Worm (Caenorhabditis elegans): ENCODE measurements around the gene rpb-4.

- TF ChIP-seq nhr-76 (tag; optimal IDR thresholded peaks at IDR 0.05) (no peak), dmd-9 (GFP tag; IDR thresholded peaks at IDR 0.05) (no peak), ceh-62 (tag; optimal IDR thresholded peaks at IDR 0.05) (no peak), egl-27 (tag; optimal IDR thresholded peaks at IDR 0.05) (no peak), hmg-1.1 (GFP tag; IDR thresholded peaks at IDR 0.05) (no peak), nhr-10 (tag; optimal IDR thresholded peaks at IDR 0.05) (no peak), zag-1 (tag; optimal IDR thresholded peaks at IDR 0.05) (no peak), nhr-237 (tag; optimal IDR thresholded peaks at IDR 0.05) (no peak), snpc-4 (tag; optimal IDR thresholded peaks at IDR 0.05) (no peak), fos-1 (tag; optimal IDR thresholded peaks at IDR 0.05) (no peak), unc-62 (GFP tag; optimal IDR thresholded peaks at IDR 0.05 in 1 of 2) (peak in 1 of 2 experiments; percentile 25), unc-62 (tag; optimal IDR thresholded peaks at IDR 0.05) (no peak)
Measured at ce11 chrII:7348063-7348462, 26.2 kb upstream of the rpb-4 start.

Data from whole organism, L4 larva.